In genomic region chrX:17184363-17184762, ce11 we compare ENCODE assay signal across 1 worm cellular context.
TF ChIP-seq lines count a peak whose summit lies in the region.

No protein-coding gene starts in this region.

TF ChIP-seq in whole organism, L4 larva, 104 proteins besides CTCF, POLR2A, EP300 and RAD21 (continued from another document):
- no peak for TF ChIP-seq nhr-77 (tag; optimal IDR thresholded peaks at IDR 0.05; lab: Kevin White, UChicago)
- peak; percentile 90 for TF ChIP-seq mxl-3 (GFP tag; optimal IDR thresholded peaks at IDR 0.05; lab: Kevin White, UChicago)
- peak in 1 of 2 experiments; percentile 86 for TF ChIP-seq unc-62 (GFP tag; optimal IDR thresholded peaks at IDR 0.05 in 1 of 2; lab: Kevin White, UChicago)
- TF ChIP-seq unc-62 (tag; optimal IDR thresholded peaks at IDR 0.05; lab: Kevin White, UChicago), result no peak
- peak in 1 of 2 experiments; percentile 30 for TF ChIP-seq hif-1 (tag; optimal IDR thresholded peaks at IDR 0.05; lab: Kevin White, UChicago)
- TF ChIP-seq hlh-30 (tag; optimal IDR thresholded peaks at IDR 0.05; lab: Kevin White, UChicago; ENCODE audit: insufficient read depth), result peak; percentile 81
- TF ChIP-seq unc-39 (tag; optimal IDR thresholded peaks at IDR 0.05; lab: Kevin White, UChicago), result no peak
- no peak for TF ChIP-seq spr-3 (GFP tag; optimal IDR thresholded peaks at IDR 0.05; lab: Kevin White, UChicago)
- TF ChIP-seq ZK546.5 (tag; optimal IDR thresholded peaks at IDR 0.05; lab: Kevin White, UChicago), result no peak
- TF ChIP-seq nhr-102 (tag; optimal IDR thresholded peaks at IDR 0.05; lab: Kevin White, UChicago), result peak; percentile 30
- TF ChIP-seq nhr-25 (tag; optimal IDR thresholded peaks at IDR 0.05; lab: Kevin White, UChicago; ENCODE audit: borderline replicate concordance, insufficient read depth), result peak; percentile 41
- peak; percentile 27; the same call in 1 of the 2 replicates for TF ChIP-seq dmd-6 (GFP tag; IDR thresholded peaks at IDR 0.05; lab: Robert Waterston, UW)
- TF ChIP-seq fos-1 (tag; optimal IDR thresholded peaks at IDR 0.05; lab: Kevin White, UChicago), result no peak
- no peak for TF ChIP-seq Y75B8A.6 (GFP tag; IDR thresholded peaks at IDR 0.05; lab: Robert Waterston, UW)
